Fruit fly (Drosophila melanogaster): ENCODE results near the gene Argk2.

- TF ChIP-seq CG14860 (GFP tag; IDR thresholded peaks at IDR 0.05; ENCODE audit: partially characterized antibody) (no peak), Hr51 (GFP tag; optimal IDR thresholded peaks at IDR 0.05) (no peak), PHDP (tag; optimal IDR thresholded peaks at IDR 0.05) (no peak)
These were observed 18.0 kb upstream of the Argk2 start for dm6 chr3L:9029183-9029789.
